Worm (Caenorhabditis elegans): Measurements from ENCODE around the gene Y48E1C.4.
A peak's percentile ranks its signal among the peaks of the same experiment; 100 is the strongest.

The Y48E1C.4 gene

ce11 chrII:13417452-13418031 is 19.1 kb downstream of the Y48E1C.4 start:
- peak; percentile 99 for TF ChIP-seq ceh-28 (tag; optimal IDR thresholded peaks at IDR 0.05)
- no peak for TF ChIP-seq ama-1 (optimal IDR thresholded peaks at IDR 0.05)
- TF ChIP-seq unc-39 (tag; optimal IDR thresholded peaks at IDR 0.05): no peak
- TF ChIP-seq elt-3 (tag; optimal IDR thresholded peaks at IDR 0.05): no peak
- no peak for TF ChIP-seq pqm-1 (tag; optimal IDR thresholded peaks at IDR 0.05)
- no peak for TF ChIP-seq hmg-11 (tag; optimal IDR thresholded peaks at IDR 0.05)

ce11 chrII:13416552-13416951 is 20.1 kb downstream of the Y48E1C.4 start:
- TF ChIP-seq elt-3 (tag; optimal IDR thresholded peaks at IDR 0.05) (no peak), ceh-9 (tag; optimal IDR thresholded peaks at IDR 0.05) (no peak)

ce11 chrII:13414554-13415057 is 22.0 kb downstream of the Y48E1C.4 start, which contains the start of gene Y48E1C.1:
Y48E1C.1 (plus strand) TSS chrII:13415007.
- TF ChIP-seq elt-2 (tag; optimal IDR thresholded peaks at IDR 0.05) (no peak), fos-1 (tag; optimal IDR thresholded peaks at IDR 0.05) (no peak), lin-39 (tag; optimal IDR thresholded peaks at IDR 0.05) (no peak), ceh-9 (tag; optimal IDR thresholded peaks at IDR 0.05) (no peak), skn-1 (tag; optimal IDR thresholded peaks at IDR 0.05) (no peak), pha-4 (tag; optimal IDR thresholded peaks at IDR 0.05) (no peak), nhr-12 (tag; optimal IDR thresholded peaks at IDR 0.05) (no peak), unc-62 (GFP tag; optimal IDR thresholded peaks at IDR 0.05) (no peak), ceh-16 (tag; optimal IDR thresholded peaks at IDR 0.05) (no peak), elt-3 (tag; optimal IDR thresholded peaks at IDR 0.05) (no peak), mdl-1 (tag; optimal IDR thresholded peaks at IDR 0.05) (no peak)

- TF ChIP-seq ceh-28 (tag; optimal IDR thresholded peaks at IDR 0.05) (peak; percentile 100), nhr-237 (tag; optimal IDR thresholded peaks at IDR 0.05) (no peak)
Observed at ce11 chrII:13414099-13414498, 22.5 kb downstream of the Y48E1C.4 start.

- no peak for TF ChIP-seq eor-1 (tag; optimal IDR thresholded peaks at IDR 0.05)
Observed at ce11 chrII:13412335-13412734, 24.3 kb downstream of the Y48E1C.4 start, which contains the start of gene Y48C3A.18. Y48C3A.18 (plus strand) TSS chrII:13412635.

- TF ChIP-seq fkh-2 (tag; optimal IDR thresholded peaks at IDR 0.05) (no peak), ceh-82 (tag; optimal IDR thresholded peaks at IDR 0.05) (no peak), ztf-11 (tag; optimal IDR thresholded peaks at IDR 0.05) (no peak), fkh-10 (GFP tag; optimal IDR thresholded peaks at IDR 0.05) (no peak), nfya-1 (tag; optimal IDR thresholded peaks at IDR 0.05; ENCODE audit: insufficient read depth) (no peak), lsy-12 (tag; optimal IDR thresholded peaks at IDR 0.05) (no peak), elt-1 (tag; optimal IDR thresholded peaks at IDR 0.05) (no peak), daf-12 (tag; optimal IDR thresholded peaks at IDR 0.05) (no peak), aly-2 (tag; optimal IDR thresholded peaks at IDR 0.05) (no peak), egl-27 (tag; optimal IDR thresholded peaks at IDR 0.05) (no peak), ceh-28 (tag; optimal IDR thresholded peaks at IDR 0.05) (no peak), lin-39 (tag; optimal IDR thresholded peaks at IDR 0.05) (no peak), nhr-12 (tag; optimal IDR thresholded peaks at IDR 0.05) (no peak), nhr-23 (tag; optimal IDR thresholded peaks at IDR 0.05) (no peak), nhr-76 (tag; optimal IDR thresholded peaks at IDR 0.05) (no peak), nhr-25 (tag; optimal IDR thresholded peaks at IDR 0.05) (no peak), pha-4 (tag; optimal IDR thresholded peaks at IDR 0.05) (no peak), mdl-1 (tag; optimal IDR thresholded peaks at IDR 0.05) (no peak), nhr-43 (tag; optimal IDR thresholded peaks at IDR 0.05; ENCODE audit: poor library complexity, severe bottlenecking) (no peak)
Observed at ce11 chrII:13405840-13406239, 30.8 kb downstream of the Y48E1C.4 start, which contains the start of gene efl-2. efl-2 (plus strand) TSS chrII:13406140.

Measured in whole organism, L3 larva.